Worm (Caenorhabditis elegans): ENCODE measurements around the gene C39B10.7.
A peak's percentile ranks its signal among the peaks of the same experiment; 100 is the strongest.

Gene C39B10.7

ce11 chrX:10524483-10524948 lies 47.8 kb downstream of the C39B10.7 start, which contains the start of the genes mboa-7 and git-1:
mboa-7 (minus strand) TSS chrX:10524565.
git-1 (plus strand) TSS chrX:10524898.
- TF ChIP-seq scrt-1 (GFP tag; IDR thresholded peaks at IDR 0.05) (0 out of 2 replicates have a peak, but pooled peaks have one; percentile 34), F13C5.2 (tag; optimal IDR thresholded peaks at IDR 0.05) (peak; percentile 45), tbx-11 (GFP tag; IDR thresholded peaks at IDR 0.05) (0 out of 2 replicates have a peak, but pooled peaks have one; percentile 19), hmbx-1 (tag; optimal IDR thresholded peaks at IDR 0.05) (no peak), hmg-4 (GFP tag; optimal IDR thresholded peaks at IDR 0.05) (peak; percentile 49), ceh-36 (tag; optimal IDR thresholded peaks at IDR 0.05) (no peak), tra-4 (tag; optimal IDR thresholded peaks at IDR 0.05) (no peak), hnd-1 (tag; optimal IDR thresholded peaks at IDR 0.05) (no peak), aly-1 (tag; optimal IDR thresholded peaks at IDR 0.05) (no peak)

- TF ChIP-seq flt-1 (GFP tag; IDR thresholded peaks at IDR 0.05), result no peak
- TF ChIP-seq ets-7 (tag; optimal IDR thresholded peaks at IDR 0.05), result no peak
- TF ChIP-seq hmg-4 (GFP tag; optimal IDR thresholded peaks at IDR 0.05), result no peak
- no peak for TF ChIP-seq scrt-1 (GFP tag; IDR thresholded peaks at IDR 0.05)
- no peak for TF ChIP-seq tbx-11 (GFP tag; IDR thresholded peaks at IDR 0.05)
Measured at ce11 chrX:10527414-10527813, 50.7 kb downstream of the C39B10.7 start.

All from whole organism, early embryonic.